Worm (Caenorhabditis elegans): ENCODE results near the gene laf-1.

laf-1 gene

ce11 chrIII:2768635-2769034 is 10.2 kb downstream of the laf-1 start, which contains the start of gene swsn-3 (continued):
- TF ChIP-seq pha-4 (tag; optimal IDR thresholded peaks at IDR 0.05), result peak; percentile 79

ce11 chrIII:2760726-2761125 is 18.1 kb downstream of the laf-1 start, which contains the start of gene pho-9:
Gene pho-9 (minus strand): TSS chrIII:2760816.
- TF ChIP-seq lin-13 (tag; optimal IDR thresholded peaks at IDR 0.05) (no peak), cnd-1 (tag; optimal IDR thresholded peaks at IDR 0.05) (no peak), nhr-28 (tag; optimal IDR thresholded peaks at IDR 0.05) (no peak), hlh-1 (tag; optimal IDR thresholded peaks at IDR 0.05) (no peak), flh-1 (GFP tag; optimal IDR thresholded peaks at IDR 0.05) (no peak), nhr-237 (tag; optimal IDR thresholded peaks at IDR 0.05) (no peak), snpc-4 (tag; optimal IDR thresholded peaks at IDR 0.05) (no peak), lin-32 (GFP tag; optimal IDR thresholded peaks at IDR 0.05) (no peak), tbx-8 (GFP tag; optimal IDR thresholded peaks at IDR 0.05) (no peak), nhr-2 (tag; optimal IDR thresholded peaks at IDR 0.05) (no peak), sptf-1 (tag; optimal IDR thresholded peaks at IDR 0.05) (no peak), unc-39 (tag; optimal IDR thresholded peaks at IDR 0.05) (no peak)

- TF ChIP-seq nhr-237 (tag; optimal IDR thresholded peaks at IDR 0.05), result no peak
- no peak for TF ChIP-seq ceh-83 (GFP tag; optimal IDR thresholded peaks at IDR 0.05)
- TF ChIP-seq nhr-76 (tag; optimal IDR thresholded peaks at IDR 0.05), result no peak
- no peak for TF ChIP-seq cnd-1 (tag; optimal IDR thresholded peaks at IDR 0.05)
- no peak for TF ChIP-seq flh-1 (GFP tag; optimal IDR thresholded peaks at IDR 0.05)
- TF ChIP-seq ces-1 (GFP tag; optimal IDR thresholded peaks at IDR 0.05), result no peak
- TF ChIP-seq nhr-2 (tag; optimal IDR thresholded peaks at IDR 0.05), result no peak
- no peak for TF ChIP-seq tbx-8 (GFP tag; optimal IDR thresholded peaks at IDR 0.05)
- TF ChIP-seq ztf-11 (tag; optimal IDR thresholded peaks at IDR 0.05), result no peak
- TF ChIP-seq lsy-2 (tag; optimal IDR thresholded peaks at IDR 0.05), result no peak
- TF ChIP-seq nhr-28 (tag; optimal IDR thresholded peaks at IDR 0.05), result no peak
- no peak for TF ChIP-seq sptf-1 (tag; optimal IDR thresholded peaks at IDR 0.05)
- TF ChIP-seq bed-3 (GFP tag; optimal IDR thresholded peaks at IDR 0.05), result no peak
- TF ChIP-seq lin-32 (GFP tag; optimal IDR thresholded peaks at IDR 0.05), result no peak
Observed at ce11 chrIII:2759308-2759707, 19.5 kb downstream of the laf-1 start.

- no peak for TF ChIP-seq sem-2 (GFP tag; optimal IDR thresholded peaks at IDR 0.05)
- TF ChIP-seq cnd-1 (tag; optimal IDR thresholded peaks at IDR 0.05), result no peak
- TF ChIP-seq pha-4 (tag; optimal IDR thresholded peaks at IDR 0.05), result no peak
- no peak for TF ChIP-seq ceh-83 (GFP tag; optimal IDR thresholded peaks at IDR 0.05)
- TF ChIP-seq blmp-1 (tag; optimal IDR thresholded peaks at IDR 0.05), result no peak
- TF ChIP-seq lin-32 (GFP tag; optimal IDR thresholded peaks at IDR 0.05), result no peak
- TF ChIP-seq zip-8 (tag; optimal IDR thresholded peaks at IDR 0.05), result no peak
- no peak for TF ChIP-seq M03D4.4 (tag; optimal IDR thresholded peaks at IDR 0.05)
- TF ChIP-seq nhr-76 (tag; optimal IDR thresholded peaks at IDR 0.05), result no peak
- TF ChIP-seq nhr-237 (tag; optimal IDR thresholded peaks at IDR 0.05), result no peak
Observed at ce11 chrIII:2758092-2758491, 20.8 kb downstream of the laf-1 start.

ce11 chrIII:2757478-2757877 is 21.4 kb downstream of the laf-1 start:
- peak; percentile 9 for TF ChIP-seq ham-2 (GFP tag; optimal IDR thresholded peaks at IDR 0.05)
- no peak for TF ChIP-seq nhr-237 (tag; optimal IDR thresholded peaks at IDR 0.05)

- no peak for TF ChIP-seq tbx-8 (GFP tag; optimal IDR thresholded peaks at IDR 0.05)
- no peak for TF ChIP-seq bed-3 (GFP tag; optimal IDR thresholded peaks at IDR 0.05)
- no peak for TF ChIP-seq lin-32 (GFP tag; optimal IDR thresholded peaks at IDR 0.05)
- no peak for TF ChIP-seq lsy-2 (tag; optimal IDR thresholded peaks at IDR 0.05)
- no peak for TF ChIP-seq ces-1 (GFP tag; optimal IDR thresholded peaks at IDR 0.05)
- TF ChIP-seq ceh-43 (GFP tag; optimal IDR thresholded peaks at IDR 0.05), result no peak
- no peak for TF ChIP-seq sem-2 (GFP tag; optimal IDR thresholded peaks at IDR 0.05)
- TF ChIP-seq sptf-1 (tag; optimal IDR thresholded peaks at IDR 0.05), result no peak
- TF ChIP-seq cnd-1 (tag; optimal IDR thresholded peaks at IDR 0.05), result no peak
- TF ChIP-seq nhr-2 (tag; optimal IDR thresholded peaks at IDR 0.05), result no peak
- no peak for TF ChIP-seq drap-1 (GFP tag; optimal IDR thresholded peaks at IDR 0.05)
- TF ChIP-seq ceh-39 (tag; optimal IDR thresholded peaks at IDR 0.05), result no peak
- TF ChIP-seq blmp-1 (tag; optimal IDR thresholded peaks at IDR 0.05), result no peak
- no peak for TF ChIP-seq ham-2 (GFP tag; optimal IDR thresholded peaks at IDR 0.05)
- TF ChIP-seq nhr-237 (tag; optimal IDR thresholded peaks at IDR 0.05), result no peak
- no peak for TF ChIP-seq mep-1 (tag; optimal IDR thresholded peaks at IDR 0.05)
- TF ChIP-seq unc-62 (GFP tag; optimal IDR thresholded peaks at IDR 0.05), result no peak
- no peak for TF ChIP-seq pha-4 (tag; optimal IDR thresholded peaks at IDR 0.05)
- no peak for TF ChIP-seq unc-39 (tag; optimal IDR thresholded peaks at IDR 0.05)
Observed at ce11 chrIII:2756260-2756659, 22.6 kb downstream of the laf-1 start, which contains the start of gene gldi-9. Gene gldi-9 (minus strand): TSS chrIII:2756360.
